Worm (Caenorhabditis elegans) whole organism, young adult: ENCODE measurements around the gene F54E2.2.

ENCODE experiments used
- Y67H2A.10 ChIP-seq: fragments of 200-800 bp; sonication (Bioruptor generic); conservative IDR thresholded peaks from 2 replicates; pipeline ENCODE4 v1.3.6; 2022; ENCODE audit warnings: missing genetic modification reagents, missing genetic modification characterization, missing compliant biosample characterization
- ZK185.1 ChIP-seq: sonication (generic microtip); optimal IDR thresholded peaks from 2 replicates; lab custom pipeline; 2016; ENCODE audit warnings: mild to moderate bottlenecking, missing genetic modification characterization, missing compliant biosample characterization; ENCODE audit not compliant: poor library complexity, severe bottlenecking
- lin-54 ChIP-seq: fragments of 200-800 bp; sonication (Bioruptor generic); optimal IDR thresholded peaks from 2 replicates; lab custom pipeline; 2018; ENCODE audit warnings: mild to moderate bottlenecking, missing genetic modification characterization, missing compliant biosample characterization
- madf-8 ChIP-seq: fragments of 200-800 bp; sonication (Bioruptor generic); conservative IDR thresholded peaks from 2 replicates; pipeline ENCODE4 v1.3.6; 2022; ENCODE audit warnings: missing genetic modification reagents, missing genetic modification characterization, missing compliant biosample characterization
- mcd-1 ChIP-seq: fragments of 200-800 bp; sonication (Bioruptor generic); IDR thresholded peaks from 2 replicates; pipeline ENCODE4 v1.3.6; 2022; ENCODE audit warnings: missing genetic modification reagents, missing genetic modification characterization, missing compliant biosample characterization
- mel-28 ChIP-seq: sonication (generic microtip); optimal IDR thresholded peaks from 2 replicates; lab custom pipeline; 2016; ENCODE audit warnings: borderline replicate concordance, mild to moderate bottlenecking, missing genetic modification characterization, missing compliant biosample characterization
- snpc-4 ChIP-seq, 5 experiments: fragments of 150-350 bp in 1 of 5; sonication (generic microtip) in 4 of 5; optimal IDR thresholded peaks; 2 replicates each; lab custom pipeline; 2014 to 2018; ENCODE audit warnings: missing genetic modification characterization in 5 of 5, missing biosample characterization in 3 of 5, antibody characterized with exemption in 2 of 5, mild to moderate bottlenecking in 2 of 5, missing compliant biosample characterization in 2 of 5, missing genotype in 2 of 5, moderate library complexity in 2 of 5, missing genetic modification reagents in 1 of 5
- unc-130 ChIP-seq: sonication (generic microtip); optimal IDR thresholded peaks from 2 replicates; lab custom pipeline; 2016; ENCODE audit warnings: missing genetic modification reagents, missing genetic modification characterization, missing compliant biosample characterization
- ztf-18 ChIP-seq: sonication (generic microtip); optimal IDR thresholded peaks from 2 replicates; lab custom pipeline; 2016; ENCODE audit warnings: missing genotype, mild to moderate bottlenecking, missing genetic modification characterization, missing compliant biosample characterization

- no peak for TF ChIP-seq Y67H2A.10
- TF ChIP-seq ZK185.1 (tag; lab: Kevin White, UChicago) = no peak
- no peak for TF ChIP-seq mcd-1 (GFP tag; lab: Robert Waterston, UW)
- TF ChIP-seq snpc-4 (GFP tag; optimal IDR thresholded peaks at IDR 0.05; lab: Kevin White, UChicago) = no peak
- TF ChIP-seq snpc-4 (tag; optimal IDR thresholded peaks at IDR 0.05; lab: Kevin White, UChicago) = no peak
- TF ChIP-seq unc-130 (GFP tag; lab: Kevin White, UChicago) = no peak
- TF ChIP-seq mel-28 (tag; lab: Kevin White, UChicago) = no peak
- TF ChIP-seq lin-54 = no peak
- no peak for TF ChIP-seq madf-8 (GFP tag; lab: Robert Waterston, UW)
- TF ChIP-seq ztf-18 (tag; lab: Kevin White, UChicago) = no peak
Observed at ce11 chrV:2809443-2809842, 13.3 kb downstream of the F54E2.2 start.
